Fruit fly (Drosophila melanogaster): ENCODE results near the gene dob.

dm6 chrX:15084580-15085138 is 17.9 kb downstream of the dob start, which contains the start of gene Cox17:
- TF ChIP-seq fkh (GFP tag; optimal IDR thresholded peaks at IDR 0.05) (peak; percentile 74), ss (GFP tag; optimal IDR thresholded peaks at IDR 0.05) (peak; percentile 61 to 81), CG6792 (GFP tag; optimal IDR thresholded peaks at IDR 0.05) (peak; percentile 73)

All from whole organism, prepupa.